Fruit fly (Drosophila melanogaster) whole organism, embryonic: ENCODE measurements around the gene CG9132.

Source experiments
- CG10147 ChIP-seq: fragments of 200-800 bp; sonication (Bioruptor generic); optimal IDR thresholded peaks from 2 replicates; lab custom pipeline; 2019; ENCODE audit warnings: missing biosample characterization, mild to moderate bottlenecking, missing genetic modification characterization, moderate library complexity
- CG10543 ChIP-seq: fragments of 200-800 bp; sonication (Bioruptor generic); optimal IDR thresholded peaks from 3 replicates; lab custom pipeline; 2017; ENCODE audit warnings: missing biosample characterization, mild to moderate bottlenecking, missing genetic modification characterization, moderate library complexity
- CG10979 ChIP-seq: fragments of 200-800 bp; sonication (Bioruptor generic); optimal IDR thresholded peaks from 2 replicates; lab custom pipeline; 2018; ENCODE audit warnings: missing biosample characterization, mild to moderate bottlenecking, missing genetic modification characterization, moderate library complexity
- CG11398 ChIP-seq: fragments of 200-800 bp; sonication (Bioruptor generic); optimal IDR thresholded peaks from 2 replicates; lab custom pipeline; 2016; ENCODE audit warnings: missing biosample characterization, missing genetic modification characterization
- CG11696 ChIP-seq: fragments of 200-800 bp; sonication (Bioruptor generic); IDR thresholded peaks from 2 replicates; pipeline ENCODE4 v1.3.6; 2022; ENCODE audit warnings: missing biosample characterization, missing genetic modification characterization
- CG12744 ChIP-seq: fragments of 200-800 bp; sonication (Bioruptor generic); optimal IDR thresholded peaks from 2 replicates; lab custom pipeline; 2016; ENCODE audit warnings: missing biosample characterization, missing genetic modification characterization
- CG13424 ChIP-seq: fragments of 200-800 bp; sonication (Bioruptor generic); optimal IDR thresholded peaks from 2 replicates; lab custom pipeline; 2019; ENCODE audit warnings: missing biosample characterization, mild to moderate bottlenecking, missing genetic modification characterization, moderate library complexity
- CG16779 ChIP-seq: fragments of 200-800 bp; sonication (Bioruptor generic); IDR thresholded peaks from 2 replicates; pipeline ENCODE4 v1.3.6; 2022; ENCODE audit warnings: missing biosample characterization, missing genetic modification characterization
- CG17186 ChIP-seq: fragments of 200-800 bp; sonication (Bioruptor generic); optimal IDR thresholded peaks from 3 replicates; lab custom pipeline; 2017; ENCODE audit warnings: missing biosample characterization, missing genetic modification reagents, missing genetic modification characterization
- CG17612 ChIP-seq: fragments of 200-800 bp; sonication (Bioruptor generic); IDR thresholded peaks from 2 replicates; pipeline ENCODE4 v1.3.6; 2022; ENCODE audit warnings: missing biosample characterization, missing genetic modification characterization
- CG2712 ChIP-seq: fragments of 200-800 bp; optimal IDR thresholded peaks from 3 replicates; lab custom pipeline; 2019; ENCODE audit warnings: missing biosample characterization, mild to moderate bottlenecking, missing genetic modification characterization, moderate library complexity
- CG31441 ChIP-seq: fragments of 200-800 bp; sonication (Bioruptor generic); IDR thresholded peaks from 2 replicates; pipeline ENCODE4 v1.3.6; 2022; ENCODE audit warnings: missing biosample characterization, missing genetic modification characterization
- CG3163 ChIP-seq: fragments of 200-800 bp; sonication (Bioruptor generic); optimal IDR thresholded peaks from 3 replicates; lab custom pipeline; 2016; ENCODE audit warnings: missing biosample characterization, missing genetic modification characterization
- CG3281 ChIP-seq: fragments of 200-800 bp; sonication (Bioruptor generic); optimal IDR thresholded peaks from 3 replicates; lab custom pipeline; 2017; ENCODE audit warnings: missing biosample characterization, mild to moderate bottlenecking, missing genetic modification characterization
- CG4404 ChIP-seq: fragments of 200-800 bp; sonication (Bioruptor generic); IDR thresholded peaks from 2 replicates; pipeline ENCODE4 v1.3.6; 2022; ENCODE audit warnings: missing biosample characterization, missing genetic modification characterization
- CG4730 ChIP-seq: fragments of 200-800 bp; sonication (Bioruptor generic); IDR thresholded peaks from 2 replicates; pipeline ENCODE4 v1.3.6; 2022; ENCODE audit warnings: missing biosample characterization, missing genetic modification characterization
- CG6254 ChIP-seq: fragments of 200-800 bp; sonication (Bioruptor generic); optimal IDR thresholded peaks from 3 replicates; lab custom pipeline; 2017; ENCODE audit warnings: mild to moderate bottlenecking, missing biosample characterization, missing genetic modification reagents, missing genetic modification characterization
- CG8765 ChIP-seq: fragments of 200-800 bp; sonication (Bioruptor generic); IDR thresholded peaks from 2 replicates; pipeline ENCODE4 v1.3.6; 2022; ENCODE audit warnings: missing biosample characterization, missing genetic modification characterization
- CoRest ChIP-seq: fragments of 200-800 bp; sonication (Bioruptor generic); optimal IDR thresholded peaks from 3 replicates; lab custom pipeline; 2018; ENCODE audit warnings: missing biosample characterization, mild to moderate bottlenecking, missing genetic modification characterization, moderate library complexity
- Dll ChIP-seq: fragments of 200-800 bp; sonication (Bioruptor generic); IDR thresholded peaks from 4 replicates; pipeline ENCODE4 v1.3.6; 2022; ENCODE audit warnings: missing biosample characterization, missing genetic modification characterization; ENCODE audit not compliant: partially characterized antibody
- Dref ChIP-seq: fragments of 200-800 bp; sonication (Bioruptor generic); IDR thresholded peaks from 2 replicates; pipeline ENCODE4 v1.3.6; 2022; ENCODE audit warnings: missing biosample characterization, missing genetic modification characterization
- Lpt ChIP-seq: fragments of >200 bp; optimal IDR thresholded peaks from 2 replicates; lab custom pipeline; 2018; ENCODE audit warnings: missing biosample characterization, missing genetic modification characterization
- NC2α ChIP-seq: fragments of 200-800 bp; sonication (Bioruptor generic); optimal IDR thresholded peaks from 2 replicates; lab custom pipeline; 2016; ENCODE audit warnings: missing biosample characterization, missing genetic modification characterization
- Scr ChIP-seq: fragments of 200-800 bp; sonication (Bioruptor generic); IDR thresholded peaks from 2 replicates; pipeline ENCODE4 v1.3.6; 2022; ENCODE audit warnings: missing biosample characterization, missing genetic modification characterization; ENCODE audit not compliant: partially characterized antibody
- Sox100B ChIP-seq: fragments of 200-800 bp; sonication (Bioruptor generic); optimal IDR thresholded peaks from 3 replicates; lab custom pipeline; 2018; ENCODE audit warnings: missing biosample characterization, mild to moderate bottlenecking, missing genetic modification characterization
- Sry-δ ChIP-seq: fragments of 200-800 bp; sonication (Bioruptor generic); optimal IDR thresholded peaks from 2 replicates; lab custom pipeline; 2016; ENCODE audit warnings: missing biosample characterization, missing genetic modification characterization
- TFAM ChIP-seq: fragments of 200-800 bp; sonication (Bioruptor generic); optimal IDR thresholded peaks from 2 replicates; lab custom pipeline; 2017; ENCODE audit warnings: missing biosample characterization, missing genetic modification characterization, inconsistent platforms
- Taf1 ChIP-seq: fragments of 200-800 bp; sonication (Bioruptor generic); IDR thresholded peaks from 2 replicates; pipeline ENCODE4 v1.3.6; 2022; ENCODE audit warnings: missing biosample characterization, missing genetic modification characterization
- ato ChIP-seq: fragments of 200-800 bp; sonication (Bioruptor generic); IDR thresholded peaks from 2 replicates; pipeline ENCODE4 v1.3.6; 2022; ENCODE audit warnings: missing biosample characterization, missing genetic modification characterization; ENCODE audit not compliant: partially characterized antibody
- cad ChIP-seq: fragments of >200 bp; optimal IDR thresholded peaks from 2 replicates; lab custom pipeline; 2017; ENCODE audit warnings: missing biosample characterization, missing genetic modification characterization
- chm ChIP-seq: fragments of 200-800 bp; sonication (Bioruptor generic); IDR thresholded peaks from 2 replicates; pipeline ENCODE4 v1.3.6; 2022; ENCODE audit warnings: missing biosample characterization, missing genetic modification characterization
- dysf ChIP-seq: fragments of 200-800 bp; sonication (Bioruptor generic); IDR thresholded peaks from 3 replicates; pipeline ENCODE4 v1.3.6; 2022; ENCODE audit warnings: missing biosample characterization, missing genetic modification characterization
- ems ChIP-seq: fragments of 200-800 bp; sonication (Bioruptor generic); optimal IDR thresholded peaks from 3 replicates; lab custom pipeline; 2016; ENCODE audit warnings: missing biosample characterization, missing genetic modification characterization
- gcm ChIP-seq: fragments of 200-800 bp; sonication (Bioruptor generic); optimal IDR thresholded peaks from 2 replicates; lab custom pipeline; 2019; ENCODE audit warnings: missing biosample characterization, mild to moderate bottlenecking, missing genetic modification characterization, moderate library complexity
- her ChIP-seq: fragments of 200-800 bp; sonication (Bioruptor generic); optimal IDR thresholded peaks from 2 replicates; lab custom pipeline; 2016; ENCODE audit warnings: missing biosample characterization, missing genetic modification characterization
- hkb ChIP-seq, 2 experiments: fragments of 200-800 bp in 1 of 2; fragments of >200 bp in 1 of 2; sonication (Bioruptor generic) in 1 of 2; IDR thresholded peaks in 1 of 2; optimal IDR thresholded peaks in 1 of 2; 2 replicates each; pipeline versions ENCODE4 v1.3.6 to Lab custom; 2017 to 2022; ENCODE audit warnings: missing biosample characterization in 1 of 2, missing genetic modification characterization in 1 of 2
- lab ChIP-seq: fragments of 200-800 bp; sonication (Bioruptor generic); optimal IDR thresholded peaks from 3 replicates; lab custom pipeline; 2017; ENCODE audit warnings: missing biosample characterization, missing genetic modification characterization, mild to moderate bottlenecking, moderate library complexity, missing genetic modification reagents
- lov ChIP-seq, 2 experiments: fragments of 200-800 bp in 1 of 2; fragments of >200 bp in 1 of 2; sonication (Bioruptor generic) in 1 of 2; IDR thresholded peaks in 1 of 2; optimal IDR thresholded peaks in 1 of 2; 2 replicates in 1 of 2; 3 replicates in 1 of 2; pipeline versions ENCODE4 v1.3.6 to Lab custom; 2017 to 2022; ENCODE audit warnings: missing biosample characterization in 1 of 2, missing genetic modification characterization in 1 of 2
- p53 ChIP-seq: fragments of 200-800 bp; sonication (Bioruptor generic); optimal IDR thresholded peaks from 2 replicates; lab custom pipeline; 2016; ENCODE audit warnings: missing biosample characterization, missing genetic modification characterization
- pan ChIP-seq, 4 experiments: fragments of >200 bp in 3 of 4; fragments of 200-800 bp in 1 of 4; sonication (Bioruptor generic) in 1 of 4; optimal IDR thresholded peaks in 3 of 4; IDR thresholded peaks in 1 of 4; 2 replicates each; pipeline versions ENCODE4 v1.3.6 to Lab custom; 2017 to 2022; ENCODE audit warnings: missing biosample characterization in 2 of 4, missing genetic modification characterization in 2 of 4, mixed read lengths in 1 of 4
- pita ChIP-seq: fragments of 200-800 bp; sonication (Bioruptor generic); optimal IDR thresholded peaks from 2 replicates; lab custom pipeline; 2017; ENCODE audit warnings: missing biosample characterization, mild to moderate bottlenecking, missing genetic modification characterization
- pnt ChIP-seq: fragments of 200-800 bp; sonication (Bioruptor generic); optimal IDR thresholded peaks from 3 replicates; lab custom pipeline; 2016; ENCODE audit warnings: missing biosample characterization, missing genetic modification characterization
- pzg ChIP-seq: fragments of 200-800 bp; sonication (Bioruptor generic); optimal IDR thresholded peaks from 3 replicates; lab custom pipeline; 2018; ENCODE audit warnings: missing biosample characterization, mild to moderate bottlenecking, missing genetic modification characterization, moderate library complexity
- ranshi ChIP-seq: fragments of 200-800 bp; sonication (Bioruptor generic); IDR thresholded peaks from 2 replicates; pipeline ENCODE4 v1.3.6; 2022; ENCODE audit warnings: missing biosample characterization, missing genetic modification characterization
- ro ChIP-seq: fragments of 200-800 bp; sonication (Bioruptor generic); IDR thresholded peaks from 2 replicates; pipeline ENCODE4 v1.3.6; 2022; ENCODE audit warnings: missing biosample characterization, missing genetic modification characterization
- sqz ChIP-seq: fragments of 200-800 bp; sonication (Bioruptor generic); optimal IDR thresholded peaks from 3 replicates; lab custom pipeline; 2018; ENCODE audit warnings: missing biosample characterization, mild to moderate bottlenecking, missing genetic modification characterization
- tin ChIP-seq: fragments of 200-800 bp; sonication (Bioruptor generic); optimal IDR thresholded peaks from 3 replicates; lab custom pipeline; 2016; ENCODE audit warnings: missing biosample characterization, missing genetic modification characterization
- tio ChIP-seq: fragments of 200-800 bp; sonication (Bioruptor generic); optimal IDR thresholded peaks from 2 replicates; lab custom pipeline; 2017; ENCODE audit warnings: missing biosample characterization, missing genetic modification characterization, inconsistent platforms

Gene CG9132

DNA sequence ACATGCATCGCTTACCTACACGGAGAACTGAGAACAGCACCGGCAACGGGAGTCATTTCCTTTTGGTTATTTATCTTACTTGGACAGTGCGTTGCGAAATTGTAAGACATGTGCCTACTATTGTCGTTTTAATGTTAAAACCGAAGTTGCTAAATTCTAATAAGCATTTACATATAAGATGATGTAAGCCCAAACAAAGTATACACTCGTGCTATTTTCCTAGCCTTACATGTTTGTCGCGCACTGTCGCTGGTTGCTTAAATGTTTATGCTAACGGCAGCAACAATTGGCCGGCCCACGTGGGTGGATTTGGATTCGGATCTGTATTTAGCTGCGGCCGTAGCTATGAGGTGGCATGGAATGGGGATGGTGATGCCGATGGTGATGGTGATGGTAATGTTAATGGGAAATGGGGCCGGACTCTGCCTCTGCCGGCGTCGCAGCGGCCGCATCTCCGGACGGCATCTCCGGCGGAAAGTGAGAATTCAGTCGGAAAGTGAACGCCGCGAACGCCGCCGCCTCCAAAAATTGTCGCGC is 10.8 kb upstream of the CG9132 start, which contains the start of gene CG4829 (continued):
- TF ChIP-seq Scr (no peak), hkb (optimal IDR thresholded peaks at IDR 0.05; lab: Kevin White, UChicago) (no peak), hkb (GFP tag; IDR thresholded peaks at IDR 0.05; lab: Robert Waterston, UW) (peak; percentile 92), pita (GFP tag; lab: Kevin White, UChicago) (no peak), CG3281 (peak; percentile 82), CG12744 (GFP tag; lab: Kevin White, UChicago) (peak; percentile 73), CoRest (tag; lab: Kevin White, UChicago) (peak; percentile 90), Dref (GFP tag; lab: Robert Waterston, UW) (no peak), sqz (GFP tag; lab: Kevin White, UChicago) (peak; percentile 88), CG13424 (tag; lab: Kevin White, UChicago) (peak; percentile 92), CG11398 (GFP tag; lab: Kevin White, UChicago) (peak; percentile 69), Sry-δ (peak; percentile 56), Lpt (no peak), NC2α (GFP tag; lab: Kevin White, UChicago) (peak; percentile 64), CG8765 (GFP tag; lab: Robert Waterston, UW) (0 out of 2 replicates have a peak, but pooled peaks have one; percentile 10), gcm (GFP tag; lab: Kevin White, UChicago) (peak; percentile 82), CG31441 (GFP tag; lab: Robert Waterston, UW) (peak; percentile 93), Taf1 (GFP tag; lab: Robert Waterston, UW) (peak; percentile 54), CG4730 (GFP tag; lab: Robert Waterston, UW) (peak; percentile 83), CG2712 (peak; percentile 90), cad (no peak), CG11696 (peak; percentile 79), pzg (peak; percentile 7), CG17612 (GFP tag; lab: Robert Waterston, UW) (peak; percentile 72; the same call in 1 of the 2 replicates), CG16779 (GFP tag; lab: Robert Waterston, UW) (0 out of 2 replicates have a peak, but pooled peaks have one; percentile 49), CG10147 (GFP tag; lab: Kevin White, UChicago) (peak; percentile 84), CG3163 (GFP tag; lab: Kevin White, UChicago) (peak; percentile 56), her (peak; percentile 86), Sox100B (GFP tag; lab: Kevin White, UChicago) (peak; percentile 83), pan (optimal IDR thresholded peaks at IDR 0.05; lab: Kevin White, UChicago) (no peak), pan (GFP tag; optimal IDR thresholded peaks at IDR 0.05 in 1 of 2, IDR thresholded peaks at IDR 0.05 in 1 of 2) (peak in 1 of 2 experiments; percentile 88), ro (GFP tag; lab: Robert Waterston, UW) (peak; percentile 73), Dll (GFP tag; lab: Robert Waterston, UW) (no peak), dysf (GFP tag; lab: Robert Waterston, UW) (peak; percentile 94), lov (optimal IDR thresholded peaks at IDR 0.05; lab: Kevin White, UChicago) (no peak), lov (GFP tag; IDR thresholded peaks at IDR 0.05; lab: Robert Waterston, UW) (peak; percentile 83; the same call in 2 of the 3 replicates), CG17186 (peak; percentile 37), pnt (GFP tag; lab: Kevin White, UChicago) (peak; percentile 79), ato (GFP tag; lab: Robert Waterston, UW) (no peak), CG10979 (tag; lab: Kevin White, UChicago) (peak; percentile 88), tio (GFP tag; lab: Kevin White, UChicago) (peak; percentile 75), CG4404 (GFP tag; lab: Robert Waterston, UW) (peak; percentile 43; the same call in 1 of the 2 replicates), CG6254 (peak; percentile 80), CG10543 (peak; percentile 84), TFAM (GFP tag; lab: Kevin White, UChicago) (no peak), lab (GFP tag; lab: Kevin White, UChicago) (peak; percentile 93), chm (GFP tag; lab: Robert Waterston, UW) (peak; percentile 87; the same call in 1 of the 2 replicates), tin (peak; percentile 88), p53 (GFP tag; lab: Kevin White, UChicago) (peak; percentile 10), ranshi (GFP tag; lab: Robert Waterston, UW) (peak; percentile 90), ems (GFP tag; lab: Kevin White, UChicago) (peak; percentile 82)
